Fruit fly (Drosophila melanogaster): ENCODE measurements around the gene CG32269.
A peak's percentile ranks its signal among the peaks of the same experiment; 100 is the strongest.

CG32269 gene

dm6 chr3L:3218859-3219258 is 10.1 kb upstream of the CG32269 start, which contains the start of the genes hob and nSMase (continued):
- TF ChIP-seq ase (GFP tag; IDR thresholded peaks at IDR 0.05) (no peak), oc (tag; optimal IDR thresholded peaks at IDR 0.05) (no peak), nau (GFP tag; optimal IDR thresholded peaks at IDR 0.05) (no peak), wor (GFP tag; IDR thresholded peaks at IDR 0.05) (no peak), D (optimal IDR thresholded peaks at IDR 0.05) (no peak), D (GFP tag; optimal IDR thresholded peaks at IDR 0.05) (no peak), Trl (optimal IDR thresholded peaks at IDR 0.05) (no peak), Trl (GFP tag; optimal IDR thresholded peaks at IDR 0.05) (no peak), Sry-β (GFP tag; optimal IDR thresholded peaks at IDR 0.05) (no peak), Ada2b (GFP tag; IDR thresholded peaks at IDR 0.05) (no peak), CG9609 (GFP tag; optimal IDR thresholded peaks at IDR 0.05) (no peak), CG4282 (GFP tag; optimal IDR thresholded peaks at IDR 0.05) (no peak), az2 (GFP tag; optimal IDR thresholded peaks at IDR 0.05) (no peak), NK7.1 (GFP tag; optimal IDR thresholded peaks at IDR 0.05) (no peak), Atf-2 (GFP tag; optimal IDR thresholded peaks at IDR 0.05) (no peak), Side (GFP tag; optimal IDR thresholded peaks at IDR 0.05) (no peak), CG16779 (GFP tag; IDR thresholded peaks at IDR 0.05) (no peak), vvl (GFP tag; IDR thresholded peaks at IDR 0.05) (no peak), grau (tag; optimal IDR thresholded peaks at IDR 0.05) (no peak), CG3995 (GFP tag; optimal IDR thresholded peaks at IDR 0.05) (no peak), ind (GFP tag; optimal IDR thresholded peaks at IDR 0.05) (no peak), fd96Cb (tag; optimal IDR thresholded peaks at IDR 0.05) (no peak), Max (GFP tag; optimal IDR thresholded peaks at IDR 0.05) (peak; percentile 33), run (tag; optimal IDR thresholded peaks at IDR 0.05) (no peak), CG14441 (GFP tag; IDR thresholded peaks at IDR 0.05) (no peak), CG8388 (GFP tag; optimal IDR thresholded peaks at IDR 0.05) (no peak), Dek (tag; optimal IDR thresholded peaks at IDR 0.05) (no peak), bigmax (GFP tag; optimal IDR thresholded peaks at IDR 0.05) (peak; percentile 10), schlank (tag; optimal IDR thresholded peaks at IDR 0.05) (no peak), da (GFP tag; optimal IDR thresholded peaks at IDR 0.05) (no peak), Ets97D (GFP tag; optimal IDR thresholded peaks at IDR 0.05) (peak; percentile 59), CG32772 (GFP tag; IDR thresholded peaks at IDR 0.05) (no peak), CG3281 (GFP tag; optimal IDR thresholded peaks at IDR 0.05) (no peak), CG10959 (GFP tag; IDR thresholded peaks at IDR 0.05) (no peak), CG6654 (GFP tag; optimal IDR thresholded peaks at IDR 0.05) (no peak), CHES-1-like (GFP tag; optimal IDR thresholded peaks at IDR 0.05) (peak; percentile 66), row (GFP tag; IDR thresholded peaks at IDR 0.05) (peak; percentile 44), eyg (GFP tag; optimal IDR thresholded peaks at IDR 0.05) (no peak), Usf (GFP tag; optimal IDR thresholded peaks at IDR 0.05) (no peak), Hey (tag; optimal IDR thresholded peaks at IDR 0.05) (no peak), Dip3 (GFP tag; optimal IDR thresholded peaks at IDR 0.05) (peak; percentile 12), lab (GFP tag; optimal IDR thresholded peaks at IDR 0.05) (no peak), chn (GFP tag; optimal IDR thresholded peaks at IDR 0.05) (no peak), bab2 (GFP tag; optimal IDR thresholded peaks at IDR 0.05) (no peak), ara (GFP tag; IDR thresholded peaks at IDR 0.05) (no peak)

- TF ChIP-seq CG30020 (tag; optimal IDR thresholded peaks at IDR 0.05) = no peak
- TF ChIP-seq CG7271 (tag; optimal IDR thresholded peaks at IDR 0.05) = no peak
- no peak for TF ChIP-seq CG18599 (GFP tag; optimal IDR thresholded peaks at IDR 0.05)
- no peak for TF ChIP-seq CG4424 (GFP tag; optimal IDR thresholded peaks at IDR 0.05)
- TF ChIP-seq Nf-YA (GFP tag; IDR thresholded peaks at IDR 0.05) = no peak
- TF ChIP-seq tll (GFP tag; optimal IDR thresholded peaks at IDR 0.05) = no peak
- TF ChIP-seq CG17612 (GFP tag; IDR thresholded peaks at IDR 0.05) = no peak
- TF ChIP-seq CG14860 (GFP tag; IDR thresholded peaks at IDR 0.05; ENCODE audit: partially characterized antibody) = no peak
- no peak for TF ChIP-seq CG17186 (GFP tag; optimal IDR thresholded peaks at IDR 0.05)
- no peak for TF ChIP-seq Myb (GFP tag; optimal IDR thresholded peaks at IDR 0.05)
- no peak for TF ChIP-seq CG43689 (GFP tag; IDR thresholded peaks at IDR 0.05)
- no peak for TF ChIP-seq pita (GFP tag; optimal IDR thresholded peaks at IDR 0.05)
Observed at dm6 chr3L:3206263-3206662, 2.5 kb downstream of the CG32269 start, which contains the start of gene CG33160. Gene CG33160, minus strand, starts transcription at chr3L:3206363.
